Worm (Caenorhabditis elegans): Measurements from ENCODE around the gene ZK666.1.

ce11 chrII:10507906-10508305, 36.8 kb upstream of the ZK666.1 start:
- TF ChIP-seq skn-1 (tag; optimal IDR thresholded peaks at IDR 0.05), result no peak
- no peak for TF ChIP-seq nhr-28 (tag; optimal IDR thresholded peaks at IDR 0.05)
- no peak for TF ChIP-seq nhr-76 (tag; optimal IDR thresholded peaks at IDR 0.05)
- TF ChIP-seq ama-1 (optimal IDR thresholded peaks at IDR 0.05), result no peak
- TF ChIP-seq tbx-2 (tag; optimal IDR thresholded peaks at IDR 0.05), result no peak
- no peak for TF ChIP-seq ztf-11 (tag; optimal IDR thresholded peaks at IDR 0.05)
- no peak for TF ChIP-seq nhr-12 (tag; optimal IDR thresholded peaks at IDR 0.05)
- no peak for TF ChIP-seq egl-27 (tag; optimal IDR thresholded peaks at IDR 0.05)
- TF ChIP-seq lin-39 (tag; optimal IDR thresholded peaks at IDR 0.05), result no peak
- no peak for TF ChIP-seq ceh-28 (tag; optimal IDR thresholded peaks at IDR 0.05)
- no peak for TF ChIP-seq fkh-10 (GFP tag; optimal IDR thresholded peaks at IDR 0.05)

Measured in whole organism, L3 larva.